Worm (Caenorhabditis elegans): Measurements from ENCODE around the gene T26G10.3.

Gene T26G10.3

DNA sequence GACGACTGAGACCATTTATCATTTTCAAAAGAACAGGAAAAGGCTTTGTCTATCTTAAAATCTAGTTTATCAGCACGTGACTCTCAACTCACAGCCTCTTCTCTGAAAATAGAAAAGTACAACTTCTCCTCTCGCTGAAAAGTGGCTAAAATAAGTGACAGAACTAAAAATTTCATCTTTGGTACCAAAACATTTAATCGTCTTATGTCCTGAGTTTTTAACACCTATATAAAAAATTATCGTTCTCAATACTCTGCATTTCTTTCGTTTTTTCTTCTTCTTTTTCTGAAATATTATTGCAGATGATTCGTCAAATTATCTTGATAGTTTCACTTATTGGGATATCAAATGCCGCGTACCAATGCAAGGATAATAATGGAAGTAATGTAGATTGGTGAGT, 46.3 kb downstream of the T26G10.3 start, which contains the start of gene crn-6:
crn-6 (plus strand) TSS at position 301 of the 400 bp plus-strand sequence.
- TF ChIP-seq klf-2 (GFP tag; conservative IDR thresholded peaks at IDR 0.05) (no peak), med-1 (GFP tag; optimal IDR thresholded peaks at IDR 0.05; ENCODE audit: insufficient read depth) (no peak), T22C8.4 (GFP tag; IDR thresholded peaks at IDR 0.05) (no peak), ztf-29 (GFP tag; IDR thresholded peaks at IDR 0.05) (no peak), ztf-23 (GFP tag; IDR thresholded peaks at IDR 0.05) (no peak), flt-1 (GFP tag; IDR thresholded peaks at IDR 0.05) (no peak), tab-1 (GFP tag; IDR thresholded peaks at IDR 0.05) (no peak), ref-1 (GFP tag; conservative IDR thresholded peaks at IDR 0.05) (no peak), cog-1 (tag; optimal IDR thresholded peaks at IDR 0.05) (no peak)

ce11 chrIII:9366376-9366775, 46.9 kb downstream of the T26G10.3 start:
- TF ChIP-seq tab-1 (GFP tag; IDR thresholded peaks at IDR 0.05) (no peak), T22C8.4 (GFP tag; IDR thresholded peaks at IDR 0.05) (no peak), ztf-23 (GFP tag; IDR thresholded peaks at IDR 0.05) (no peak), med-1 (GFP tag; optimal IDR thresholded peaks at IDR 0.05; ENCODE audit: insufficient read depth) (no peak), cog-1 (tag; optimal IDR thresholded peaks at IDR 0.05) (no peak), klf-2 (GFP tag; conservative IDR thresholded peaks at IDR 0.05) (no peak), flt-1 (GFP tag; IDR thresholded peaks at IDR 0.05) (no peak), ztf-29 (GFP tag; IDR thresholded peaks at IDR 0.05) (no peak), ref-1 (GFP tag; conservative IDR thresholded peaks at IDR 0.05) (no peak)
